Worm (Caenorhabditis elegans): ENCODE results near the gene C18A3.7.

ce11 chrII:5745088-5745487 is 14.8 kb upstream of the C18A3.7 start, which contains the start of gene F10C1.9:
- TF ChIP-seq egl-27 (tag; optimal IDR thresholded peaks at IDR 0.05) (no peak), sptf-1 (tag; optimal IDR thresholded peaks at IDR 0.05) (no peak), lin-39 (tag; optimal IDR thresholded peaks at IDR 0.05) (no peak), lin-15B (tag; optimal IDR thresholded peaks at IDR 0.05) (no peak), mdl-1 (tag; optimal IDR thresholded peaks at IDR 0.05) (no peak), mab-9 (GFP tag; IDR thresholded peaks at IDR 0.05) (no peak), ceh-8 (GFP tag; optimal IDR thresholded peaks at IDR 0.05) (no peak), snpc-4 (tag; optimal IDR thresholded peaks at IDR 0.05) (no peak), fkh-10 (GFP tag; optimal IDR thresholded peaks at IDR 0.05) (no peak), aly-2 (tag; optimal IDR thresholded peaks at IDR 0.05) (no peak), nhr-237 (tag; optimal IDR thresholded peaks at IDR 0.05) (no peak), unc-86 (tag; optimal IDR thresholded peaks at IDR 0.05) (no peak)
